Worm (Caenorhabditis elegans) whole organism, midembryonic: Measurements from ENCODE around the gene F48F7.6.

Experiments used
- flt-1 ChIP-seq: fragments of 200-800 bp; sonication (Bioruptor generic); IDR thresholded peaks from 2 replicates; pipeline ENCODE4 v1.3.6; 2022; ENCODE audit warnings: missing genetic modification characterization, missing compliant biosample characterization
- tab-1 ChIP-seq: fragments of 200-800 bp; sonication (Bioruptor generic); IDR thresholded peaks from 2 replicates; pipeline ENCODE4 v1.3.6; 2022; ENCODE audit warnings: missing genetic modification characterization, missing compliant biosample characterization

DNA sequence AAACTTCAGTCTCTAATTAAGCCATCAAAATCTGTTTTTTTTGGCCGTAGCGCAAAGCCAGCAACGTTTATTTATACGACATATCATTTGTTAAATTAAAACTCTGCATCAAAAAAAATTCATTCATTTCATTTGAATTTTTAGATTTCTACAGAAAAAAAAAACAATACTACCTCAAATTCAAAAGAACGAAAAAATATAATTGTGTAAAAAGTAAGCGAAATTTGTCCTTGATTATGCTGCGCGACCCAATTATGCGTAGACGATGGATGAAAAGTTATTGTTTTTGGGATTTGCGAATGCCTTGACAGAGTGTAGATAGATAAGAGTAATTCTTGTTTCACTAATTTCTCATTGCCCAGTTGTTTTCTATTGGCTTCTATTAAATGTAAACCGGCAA lies 14.4 kb upstream of the F48F7.6 start, which contains the start of gene F48F7.3:
- TF ChIP-seq tab-1 (GFP tag; lab: Robert Waterston, UW) (no peak), flt-1 (GFP tag; lab: Robert Waterston, UW) (no peak)
